Worm (Caenorhabditis elegans) whole organism, L1 larva: ENCODE measurements around the gene F32A5.4.

Source experiments
- ceh-82 ChIP-seq, 3 experiments: fragments of 150-350 bp in 1 of 3; sonication (generic microtip) in 2 of 3; optimal IDR thresholded peaks; 2 replicates each; lab custom pipeline; 2014 to 2017; ENCODE audit warnings: missing biosample characterization in 3 of 3, missing genetic modification characterization in 3 of 3
- fos-1 ChIP-seq: fragments of 150-350 bp; optimal IDR thresholded peaks from 2 replicates; lab custom pipeline; 2014; ENCODE audit warnings: missing biosample characterization, missing genetic modification characterization
- nhr-28 ChIP-seq: fragments of 150-350 bp; optimal IDR thresholded peaks from 2 replicates; lab custom pipeline; 2014; ENCODE audit warnings: missing biosample characterization, missing genetic modification characterization
- nhr-77 ChIP-seq: fragments of 150-350 bp; optimal IDR thresholded peaks from 2 replicates; lab custom pipeline; 2014; ENCODE audit warnings: missing biosample characterization, missing genetic modification characterization
- pqm-1 ChIP-seq: sonication (generic microtip); optimal IDR thresholded peaks from 3 replicates; lab custom pipeline; 2017; ENCODE audit warnings: missing biosample characterization, missing genetic modification characterization
- tlp-1 ChIP-seq: fragments of 150-350 bp; optimal IDR thresholded peaks from 2 replicates; lab custom pipeline; 2014; ENCODE audit warnings: missing biosample characterization, missing genetic modification characterization
- unc-62 ChIP-seq: fragments of 150-350 bp; optimal IDR thresholded peaks from 2 replicates; lab custom pipeline; 2014; ENCODE audit warnings: missing biosample characterization, missing genetic modification reagents, missing genetic modification characterization
- vab-15 ChIP-seq: sonication (generic microtip); optimal IDR thresholded peaks from 2 replicates; lab custom pipeline; 2017; ENCODE audit warnings: missing genotype, mild to moderate bottlenecking, missing genetic modification characterization, missing compliant biosample characterization
- zip-4 ChIP-seq: fragments of 200-800 bp; sonication (Bioruptor generic); optimal IDR thresholded peaks from 2 replicates; lab custom pipeline; 2018; ENCODE audit warnings: mild to moderate bottlenecking, missing genetic modification characterization, moderate library complexity, missing compliant biosample characterization
- ztf-11 ChIP-seq, 2 experiments: sonication (generic microtip); optimal IDR thresholded peaks; 2 replicates each; lab custom pipeline; 2016 to 2017; ENCODE audit warnings: missing genetic modification characterization in 2 of 2, missing biosample characterization in 1 of 2, missing compliant biosample characterization in 1 of 2

- TF ChIP-seq fos-1 (tag; lab: Kevin White, UChicago) (no peak), ceh-82 (tag; optimal IDR thresholded peaks at IDR 0.05; lab: Kevin White, UChicago) (no peak), ztf-11 (tag; optimal IDR thresholded peaks at IDR 0.05; lab: Kevin White, UChicago) (no peak), unc-62 (GFP tag; lab: Kevin White, UChicago) (no peak), zip-4 (GFP tag; lab: Kevin White, UChicago) (no peak), nhr-77 (no peak), vab-15 (no peak), tlp-1 (tag; lab: Kevin White, UChicago) (no peak), pqm-1 (tag; lab: Kevin White, UChicago) (no peak), nhr-28 (tag; lab: Kevin White, UChicago) (no peak)
Observed at ce11 chrII:7204951-7205350, 24.0 kb upstream of the F32A5.4 start, which contains the start of gene srd-58.
